Fruit fly (Drosophila melanogaster) whole organism, embryonic: ENCODE data around the gene erm.

ENCODE experiments used
- Adf1 ChIP-seq: fragments of 200-800 bp; sonication (Bioruptor generic); IDR thresholded peaks from 2 replicates; pipeline ENCODE4 v1.3.6; 2022; ENCODE audit warnings: missing biosample characterization, missing genetic modification characterization
- Awh ChIP-seq: fragments of 200-800 bp; sonication (Bioruptor generic); IDR thresholded peaks from 2 replicates; pipeline ENCODE4, ENCODE4 v1.3.6; 2022; ENCODE audit warnings: missing biosample characterization, missing genetic modification characterization
- Bteb2 ChIP-seq: fragments of 200-800 bp; sonication (Bioruptor generic); optimal IDR thresholded peaks from 2 replicates; lab custom pipeline; 2016; ENCODE audit warnings: missing biosample characterization, missing genetic modification characterization
- CG10979 ChIP-seq: fragments of 200-800 bp; sonication (Bioruptor generic); optimal IDR thresholded peaks from 2 replicates; lab custom pipeline; 2018; ENCODE audit warnings: missing biosample characterization, mild to moderate bottlenecking, missing genetic modification characterization, moderate library complexity
- CG13287 ChIP-seq: fragments of 200-800 bp; sonication (Bioruptor generic); IDR thresholded peaks from 2 replicates; pipeline ENCODE4 v1.3.6; 2022; ENCODE audit warnings: missing biosample characterization, missing genetic modification characterization; ENCODE audit not compliant: partially characterized antibody
- CG15269 ChIP-seq: fragments of 200-800 bp; sonication (Bioruptor generic); optimal IDR thresholded peaks from 2 replicates; lab custom pipeline; 2018; ENCODE audit warnings: missing biosample characterization, mild to moderate bottlenecking, missing genetic modification characterization, moderate library complexity
- CG1529 ChIP-seq: fragments of 200-800 bp; sonication (Bioruptor generic); optimal IDR thresholded peaks from 3 replicates; lab custom pipeline; 2018; ENCODE audit warnings: missing biosample characterization, missing genetic modification characterization
- CG16813 ChIP-seq: fragments of 200-800 bp; sonication (Bioruptor generic); IDR thresholded peaks from 3 replicates; pipeline ENCODE4 v1.3.6; 2022; ENCODE audit warnings: missing biosample characterization, missing genetic modification characterization; ENCODE audit not compliant: partially characterized antibody
- CG16815 ChIP-seq: fragments of 200-800 bp; sonication (Bioruptor generic); optimal IDR thresholded peaks from 3 replicates; lab custom pipeline; 2017; ENCODE audit warnings: missing biosample characterization, mild to moderate bottlenecking, missing genetic modification characterization
- CG1832 ChIP-seq: fragments of 200-800 bp; sonication (Bioruptor generic); optimal IDR thresholded peaks from 2 replicates; lab custom pipeline; 2017; ENCODE audit warnings: missing biosample characterization, mild to moderate bottlenecking, missing genetic modification characterization, inconsistent platforms
- CG18619 ChIP-seq: fragments of 200-800 bp; sonication (Bioruptor generic); optimal IDR thresholded peaks from 3 replicates; lab custom pipeline; 2017; ENCODE audit warnings: missing biosample characterization, mild to moderate bottlenecking, missing genetic modification characterization
- CG2199 ChIP-seq: fragments of 200-800 bp; sonication (Bioruptor generic); IDR thresholded peaks from 3 replicates; pipeline ENCODE4 v1.3.6; 2022; ENCODE audit warnings: missing biosample characterization, missing genetic modification characterization
- CG31224 ChIP-seq: fragments of 200-800 bp; sonication (Bioruptor generic); IDR thresholded peaks from 2 replicates; pipeline ENCODE4 v1.3.6; 2022; ENCODE audit warnings: missing biosample characterization, missing genetic modification characterization
- CG43689 ChIP-seq: fragments of 200-800 bp; sonication (Bioruptor generic); IDR thresholded peaks from 2 replicates; pipeline ENCODE4 v1.3.6; 2022; ENCODE audit warnings: missing biosample characterization, missing genetic modification characterization
- CG6654 ChIP-seq: fragments of 200-800 bp; sonication (Bioruptor generic); optimal IDR thresholded peaks from 2 replicates; lab custom pipeline; 2017; ENCODE audit warnings: missing biosample characterization, mild to moderate bottlenecking, missing genetic modification characterization
- CG9215 ChIP-seq: fragments of 200-800 bp; sonication (Bioruptor generic); IDR thresholded peaks from 2 replicates; pipeline ENCODE4 v1.3.6; 2022; ENCODE audit warnings: missing biosample characterization, missing genetic modification characterization
- CG9437 ChIP-seq: fragments of 200-800 bp; sonication (Bioruptor generic); optimal IDR thresholded peaks from 2 replicates; lab custom pipeline; 2018; ENCODE audit warnings: missing biosample characterization, mild to moderate bottlenecking, missing genetic modification characterization
- D ChIP-seq, 2 experiments: fragments of 200-800 bp in 1 of 2; fragments of >200 bp in 1 of 2; sonication (Bioruptor generic) in 1 of 2; optimal IDR thresholded peaks; 2 replicates in 1 of 2; 3 replicates in 1 of 2; lab custom pipeline; 2017; ENCODE audit warnings: mild to moderate bottlenecking in 1 of 2, missing biosample characterization in 1 of 2, missing genetic modification characterization in 1 of 2, missing genetic modification reagents in 1 of 2
- D19B ChIP-seq: fragments of 200-800 bp; sonication (Bioruptor generic); optimal IDR thresholded peaks from 2 replicates; lab custom pipeline; 2017; ENCODE audit warnings: missing biosample characterization, mild to moderate bottlenecking, missing genetic modification characterization
- Eip74EF ChIP-seq, 2 experiments: fragments of 200-800 bp in 1 of 2; fragments of >200 bp in 1 of 2; sonication (Bioruptor generic) in 1 of 2; optimal IDR thresholded peaks; 2 replicates each; lab custom pipeline; 2017 to 2019; ENCODE audit warnings: missing biosample characterization in 2 of 2, missing genetic modification characterization in 2 of 2, mild to moderate bottlenecking in 1 of 2, moderate library complexity in 1 of 2
- Gsc ChIP-seq: fragments of 200-800 bp; sonication (Bioruptor generic); IDR thresholded peaks from 2 replicates; pipeline ENCODE4 v1.3.6; 2022; ENCODE audit warnings: missing biosample characterization, missing genetic modification characterization
- H15 ChIP-seq: fragments of 200-800 bp; sonication (Bioruptor generic); IDR thresholded peaks from 3 replicates; pipeline ENCODE4 v1.3.6; 2022; ENCODE audit warnings: missing biosample characterization, missing genetic modification characterization
- HLH3B ChIP-seq: fragments of 200-800 bp; sonication (Bioruptor generic); IDR thresholded peaks from 2 replicates; pipeline ENCODE4 v1.3.6; 2022; ENCODE audit warnings: missing biosample characterization, missing genetic modification characterization
- HLH54F ChIP-seq: fragments of 200-800 bp; sonication (Bioruptor generic); optimal IDR thresholded peaks from 3 replicates; lab custom pipeline; 2016; ENCODE audit warnings: missing biosample characterization, missing genetic modification characterization
- Hr51 ChIP-seq, 2 experiments: fragments of 200-800 bp; sonication (Bioruptor generic); optimal IDR thresholded peaks; 2 replicates in 1 of 2; 3 replicates in 1 of 2; lab custom pipeline; 2016 to 2018; ENCODE audit warnings: missing biosample characterization in 2 of 2, missing genetic modification characterization in 2 of 2, mild to moderate bottlenecking in 1 of 2, moderate library complexity in 1 of 2
- NK7.1 ChIP-seq: fragments of 200-800 bp; sonication (Bioruptor generic); optimal IDR thresholded peaks from 3 replicates; lab custom pipeline; 2016; ENCODE audit warnings: missing biosample characterization, missing genetic modification characterization
- Nf-YB ChIP-seq: fragments of 200-800 bp; sonication (Bioruptor generic); optimal IDR thresholded peaks from 3 replicates; lab custom pipeline; 2019; ENCODE audit warnings: missing biosample characterization, mild to moderate bottlenecking, missing genetic modification characterization, moderate library complexity
- Nf-YC ChIP-seq: fragments of 200-800 bp; optimal IDR thresholded peaks from 3 replicates; lab custom pipeline; 2019; ENCODE audit warnings: missing biosample characterization, mild to moderate bottlenecking, missing genetic modification characterization, moderate library complexity
- Optix ChIP-seq: fragments of 200-800 bp; sonication (Bioruptor generic); IDR thresholded peaks from 3 replicates; pipeline ENCODE4 v1.3.6; 2022; ENCODE audit warnings: missing biosample characterization, missing genetic modification characterization
- amos ChIP-seq: fragments of 200-800 bp; sonication (Bioruptor generic); IDR thresholded peaks from 2 replicates; pipeline ENCODE4 v1.3.6; 2022; ENCODE audit warnings: missing biosample characterization, missing genetic modification characterization; ENCODE audit not compliant: partially characterized antibody
- bbx ChIP-seq: fragments of 200-800 bp; sonication (Bioruptor generic); IDR thresholded peaks from 2 replicates; pipeline ENCODE4 v1.3.6; 2022; ENCODE audit warnings: missing biosample characterization, missing genetic modification characterization; ENCODE audit not compliant: partially characterized antibody
- chif ChIP-seq, 2 experiments: fragments of 200-800 bp; sonication (Bioruptor generic); optimal IDR thresholded peaks; 3 replicates each; lab custom pipeline; 2016; ENCODE audit warnings: missing biosample characterization in 2 of 2, missing genetic modification characterization in 2 of 2
- chm ChIP-seq: fragments of 200-800 bp; sonication (Bioruptor generic); IDR thresholded peaks from 2 replicates; pipeline ENCODE4 v1.3.6; 2022; ENCODE audit warnings: missing biosample characterization, missing genetic modification characterization
- ci ChIP-seq: fragments of 200-800 bp; sonication (Bioruptor generic); IDR thresholded peaks from 3 replicates; pipeline ENCODE4 v1.3.6; 2022; ENCODE audit warnings: missing biosample characterization, missing genetic modification characterization
- crol ChIP-seq: fragments of 200-800 bp; sonication (Bioruptor generic); IDR thresholded peaks from 2 replicates; pipeline ENCODE4 v1.3.6; 2022; ENCODE audit warnings: missing biosample characterization, missing genetic modification characterization
- dysf ChIP-seq: fragments of 200-800 bp; sonication (Bioruptor generic); IDR thresholded peaks from 3 replicates; pipeline ENCODE4 v1.3.6; 2022; ENCODE audit warnings: missing biosample characterization, missing genetic modification characterization
- ewg ChIP-seq: fragments of 200-800 bp; sonication (Bioruptor generic); optimal IDR thresholded peaks from 3 replicates; lab custom pipeline; 2017; ENCODE audit warnings: mild to moderate bottlenecking, missing biosample characterization, missing genetic modification reagents, missing genetic modification characterization
- exex ChIP-seq: fragments of 200-800 bp; sonication (Bioruptor generic); optimal IDR thresholded peaks from 4 replicates; lab custom pipeline; 2018; ENCODE audit warnings: missing biosample characterization, mild to moderate bottlenecking, missing genetic modification characterization, moderate library complexity
- fd3F ChIP-seq: fragments of 200-800 bp; sonication (Bioruptor generic); optimal IDR thresholded peaks from 2 replicates; lab custom pipeline; 2018; ENCODE audit warnings: missing biosample characterization, mild to moderate bottlenecking, missing genetic modification characterization, moderate library complexity
- gsb-n ChIP-seq: fragments of 200-800 bp; sonication (Bioruptor generic); optimal IDR thresholded peaks from 3 replicates; lab custom pipeline; 2018; ENCODE audit warnings: missing biosample characterization, mild to moderate bottlenecking, missing genetic modification characterization
- knrl ChIP-seq: fragments of 200-800 bp; sonication (Bioruptor generic); IDR thresholded peaks from 3 replicates; pipeline ENCODE4 v1.3.6; 2022; ENCODE audit warnings: missing biosample characterization, missing genetic modification characterization; ENCODE audit not compliant: partially characterized antibody
- nerfin-1 ChIP-seq: fragments of 200-800 bp; sonication (Bioruptor generic); optimal IDR thresholded peaks from 3 replicates; lab custom pipeline; 2019; ENCODE audit warnings: missing biosample characterization, mild to moderate bottlenecking, missing genetic modification characterization, moderate library complexity
- oc ChIP-seq: fragments of 200-800 bp; sonication (Bioruptor generic); optimal IDR thresholded peaks from 2 replicates; lab custom pipeline; 2018; ENCODE audit warnings: missing biosample characterization, mild to moderate bottlenecking, missing genetic modification characterization, moderate library complexity
- pros ChIP-seq: fragments of 200-800 bp; sonication (Bioruptor generic); optimal IDR thresholded peaks from 3 replicates; lab custom pipeline; 2019; ENCODE audit warnings: missing biosample characterization, mild to moderate bottlenecking, missing genetic modification characterization, moderate library complexity
- sens ChIP-seq: fragments of 200-800 bp; sonication (Bioruptor generic); peaks from one replicate; lab custom pipeline; 2016; ENCODE audit warnings: missing biosample characterization, missing genetic modification characterization
- seq ChIP-seq: fragments of 200-800 bp; sonication (Bioruptor generic); IDR thresholded peaks from 2 replicates; pipeline ENCODE4 v1.3.6; 2022; ENCODE audit warnings: missing biosample characterization, missing genetic modification characterization
- sisA ChIP-seq: fragments of 200-800 bp; sonication (Bioruptor generic); IDR thresholded peaks from 2 replicates; pipeline ENCODE4 v1.3.6; 2022; ENCODE audit warnings: missing biosample characterization, missing genetic modification characterization
- tll ChIP-seq, 2 experiments: fragments of 200-800 bp in 1 of 2; fragments of >200 bp in 1 of 2; sonication (Bioruptor generic) in 1 of 2; optimal IDR thresholded peaks; 2 replicates each; lab custom pipeline; 2017 to 2019; ENCODE audit warnings: missing biosample characterization in 2 of 2, missing genetic modification characterization in 2 of 2, mild to moderate bottlenecking in 1 of 2, moderate library complexity in 1 of 2
- wdn ChIP-seq: fragments of 200-800 bp; sonication (Bioruptor generic); IDR thresholded peaks from 2 replicates; pipeline ENCODE4 v1.3.6; 2022; ENCODE audit warnings: missing biosample characterization, missing genetic modification characterization
- zen ChIP-seq: fragments of 200-800 bp; sonication (Bioruptor generic); optimal IDR thresholded peaks from 3 replicates; lab custom pipeline; 2018; ENCODE audit warnings: missing biosample characterization, mild to moderate bottlenecking, missing genetic modification characterization, moderate library complexity

The erm gene

DNA sequence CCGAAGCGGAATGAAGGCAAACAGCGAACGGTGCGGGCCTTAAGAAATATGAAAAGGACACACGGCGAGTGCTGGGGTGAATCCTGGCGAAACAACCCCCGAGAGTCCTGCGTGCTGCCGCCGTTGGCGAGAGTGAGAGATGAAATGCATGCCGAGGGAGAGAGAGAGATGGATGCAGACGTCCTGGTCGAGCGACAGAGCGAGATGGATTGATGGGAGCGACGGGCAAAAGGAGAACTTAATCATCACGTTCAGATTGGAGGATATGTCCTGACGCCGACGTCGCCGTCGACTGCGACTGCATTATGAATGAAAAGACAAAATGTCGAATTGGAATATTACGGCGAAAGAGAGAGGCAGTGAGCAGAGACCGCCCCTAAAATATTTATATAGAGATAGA lies 15.6 kb downstream of the erm start (continued):
- TF ChIP-seq CG1832 (GFP tag; lab: Kevin White, UChicago) (peak; percentile 96), knrl (GFP tag; lab: Robert Waterston, UW) (0 out of 3 replicates have a peak, but pooled peaks have one; percentile 20), sens (GFP tag; lab: Kevin White, UChicago) (peak; percentile 34), exex (tag; lab: Kevin White, UChicago) (no peak), fd3F (no peak), gsb-n (tag; lab: Kevin White, UChicago) (peak; percentile 12), CG15269 (tag; lab: Kevin White, UChicago) (no peak), zen (tag; lab: Kevin White, UChicago) (peak; percentile 31), oc (tag; lab: Kevin White, UChicago) (no peak), Nf-YC (tag; lab: Kevin White, UChicago) (peak; percentile 96), CG18619 (GFP tag; lab: Kevin White, UChicago) (no peak), wdn (GFP tag; lab: Robert Waterston, UW) (no peak), sisA (no peak), CG1529 (GFP tag; lab: Kevin White, UChicago) (no peak), pros (GFP tag; lab: Kevin White, UChicago) (peak; percentile 31), CG13287 (no peak), seq (GFP tag; lab: Robert Waterston, UW) (peak; percentile 96), NK7.1 (GFP tag; lab: Kevin White, UChicago) (no peak), Hr51 (GFP tag; optimal IDR thresholded peaks at IDR 0.05; lab: Kevin White, UChicago) (no peak), chif (GFP tag; optimal IDR thresholded peaks at IDR 0.05; lab: Kevin White, UChicago) (peak in 1 of 2 experiments; percentile 5), ewg (GFP tag; lab: Kevin White, UChicago) (peak; percentile 65), dysf (no peak), CG6654 (GFP tag; lab: Kevin White, UChicago) (no peak), tll (GFP tag; optimal IDR thresholded peaks at IDR 0.05; lab: Kevin White, UChicago) (peak in 1 of 2 experiments; percentile 48), CG10979 (tag; lab: Kevin White, UChicago) (no peak), bbx (GFP tag; lab: Robert Waterston, UW) (0 out of 2 replicates have a peak, but pooled peaks have one; percentile 18), Eip74EF (GFP tag; optimal IDR thresholded peaks at IDR 0.05; lab: Kevin White, UChicago) (no peak), HLH3B (GFP tag; lab: Robert Waterston, UW) (no peak), CG2199 (GFP tag; lab: Robert Waterston, UW) (no peak), Nf-YB (GFP tag; lab: Kevin White, UChicago) (peak; percentile 95), chm (GFP tag; lab: Robert Waterston, UW) (no peak), CG16813 (peak; percentile 33; the same call in 1 of the 3 replicates), HLH54F (GFP tag; lab: Kevin White, UChicago) (no peak), ci (GFP tag; lab: Robert Waterston, UW) (no peak), CG9215 (GFP tag; lab: Robert Waterston, UW) (no peak), D (optimal IDR thresholded peaks at IDR 0.05; lab: Kevin White, UChicago) (peak; percentile 88), D (GFP tag; optimal IDR thresholded peaks at IDR 0.05; lab: Kevin White, UChicago) (no peak), crol (GFP tag; lab: Robert Waterston, UW) (0 out of 2 replicates have a peak, but pooled peaks have one; percentile 14), CG31224 (GFP tag; lab: Robert Waterston, UW) (no peak), H15 (no peak), Optix (GFP tag; lab: Robert Waterston, UW) (no peak), amos (GFP tag; lab: Robert Waterston, UW) (no peak), D19B (GFP tag; lab: Kevin White, UChicago) (no peak), Adf1 (GFP tag; lab: Robert Waterston, UW) (peak; percentile 92), Bteb2 (GFP tag; lab: Kevin White, UChicago) (no peak), nerfin-1 (tag; lab: Kevin White, UChicago) (peak; percentile 10), Awh (GFP tag; lab: Robert Waterston, UW) (no peak), CG43689 (GFP tag; lab: Robert Waterston, UW) (no peak), CG9437 (GFP tag; lab: Kevin White, UChicago) (no peak), CG16815 (GFP tag; lab: Kevin White, UChicago) (no peak), Gsc (GFP tag; lab: Robert Waterston, UW) (no peak)
